Fruit fly (Drosophila melanogaster): ENCODE results near the gene Tlk.
A peak's percentile ranks its signal among the peaks of the same experiment; 100 is the strongest.

Tlk gene

DNA sequence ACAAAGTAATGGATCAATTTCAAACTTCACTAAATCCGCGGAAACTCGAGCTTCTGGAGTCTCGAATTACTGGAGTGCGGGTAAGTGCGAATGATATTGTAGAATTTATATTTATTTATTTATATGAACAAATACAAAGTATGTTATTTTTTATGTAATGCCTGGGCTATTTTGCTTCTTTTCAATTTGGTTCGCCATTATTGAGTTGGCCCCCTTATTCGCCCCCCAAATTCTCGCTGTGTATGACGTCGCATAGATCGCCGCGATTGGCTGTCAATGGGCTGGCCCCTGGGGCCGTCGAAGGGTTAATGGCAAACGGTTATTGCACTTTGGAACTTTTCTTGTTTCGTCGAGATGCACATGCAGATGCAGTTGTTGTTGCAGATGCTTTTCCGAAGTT, 1.8 kb downstream of the Tlk start:
- TF ChIP-seq tj (GFP tag; optimal IDR thresholded peaks at IDR 0.05) (no peak), bab1 (GFP tag; optimal IDR thresholded peaks at IDR 0.05) (no peak), CG11617 (GFP tag; optimal IDR thresholded peaks at IDR 0.05) (no peak), Mnt (GFP tag; optimal IDR thresholded peaks at IDR 0.05) (no peak), cic (GFP tag; optimal IDR thresholded peaks at IDR 0.05) (no peak), CG33017 (tag; optimal IDR thresholded peaks at IDR 0.05) (no peak), ovo (GFP tag; optimal IDR thresholded peaks at IDR 0.05) (no peak), CG7045 (GFP tag; optimal IDR thresholded peaks at IDR 0.05) (no peak), pad (GFP tag; optimal IDR thresholded peaks at IDR 0.05) (no peak), toe (GFP tag; optimal IDR thresholded peaks at IDR 0.05) (no peak), Hr96 (GFP tag; optimal IDR thresholded peaks at IDR 0.05) (no peak), CG1620 (GFP tag; optimal IDR thresholded peaks at IDR 0.05) (no peak), CG12768 (GFP tag; optimal IDR thresholded peaks at IDR 0.05) (no peak), CG5204 (GFP tag; optimal IDR thresholded peaks at IDR 0.05) (no peak), Clk (GFP tag; optimal IDR thresholded peaks at IDR 0.05) (no peak)

dm6 chrX:3722209-3722608, 2.4 kb downstream of the Tlk start:
- TF ChIP-seq Hr96 (GFP tag; optimal IDR thresholded peaks at IDR 0.05) = no peak
- no peak for TF ChIP-seq kay (GFP tag; ENCODE audit: borderline replicate concordance)
- TF ChIP-seq CG11617 (GFP tag; optimal IDR thresholded peaks at IDR 0.05) = no peak
- TF ChIP-seq bab1 (GFP tag; optimal IDR thresholded peaks at IDR 0.05) = no peak
- no peak for TF ChIP-seq CG1620 (GFP tag; optimal IDR thresholded peaks at IDR 0.05)
- no peak for TF ChIP-seq CG7045 (GFP tag; optimal IDR thresholded peaks at IDR 0.05)
- TF ChIP-seq toe (GFP tag; optimal IDR thresholded peaks at IDR 0.05) = no peak
- TF ChIP-seq Mnt (GFP tag; optimal IDR thresholded peaks at IDR 0.05) = no peak
- TF ChIP-seq CG14711 (tag; optimal IDR thresholded peaks at IDR 0.05) = no peak

DNA sequence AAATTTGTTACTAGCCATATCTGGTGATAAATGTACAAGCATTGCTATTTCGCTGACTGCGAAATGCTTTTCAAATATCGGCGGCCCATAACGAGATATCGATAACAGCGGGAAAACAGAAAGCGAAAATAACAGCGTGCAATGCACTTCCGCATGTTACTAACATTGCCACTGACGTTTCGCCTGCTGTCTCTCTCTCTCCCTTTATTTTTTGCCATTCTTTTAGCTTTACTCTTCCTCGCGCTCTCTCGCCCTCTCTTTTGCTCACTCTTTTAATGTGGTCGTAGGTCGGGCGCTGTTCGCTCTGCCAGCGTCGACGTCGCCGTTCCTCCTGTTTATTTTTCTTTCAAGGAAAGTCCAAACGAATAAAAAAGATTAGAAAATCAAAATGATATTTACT, 3.2 kb downstream of the Tlk start:
- no peak for TF ChIP-seq Crg-1 (GFP tag; optimal IDR thresholded peaks at IDR 0.05)
- no peak for TF ChIP-seq CG7045 (GFP tag; optimal IDR thresholded peaks at IDR 0.05)
- TF ChIP-seq CG11617 (GFP tag; optimal IDR thresholded peaks at IDR 0.05) = peak; percentile 18
- no peak for TF ChIP-seq Clk (GFP tag; optimal IDR thresholded peaks at IDR 0.05)
- TF ChIP-seq Hr96 (GFP tag; optimal IDR thresholded peaks at IDR 0.05) = no peak
- TF ChIP-seq bab1 (GFP tag; optimal IDR thresholded peaks at IDR 0.05) = peak; percentile 45
- TF ChIP-seq tj (GFP tag; optimal IDR thresholded peaks at IDR 0.05) = no peak
- TF ChIP-seq kay (GFP tag; ENCODE audit: borderline replicate concordance) = peak; percentile 82
- no peak for TF ChIP-seq CG5204 (GFP tag; optimal IDR thresholded peaks at IDR 0.05)

DNA sequence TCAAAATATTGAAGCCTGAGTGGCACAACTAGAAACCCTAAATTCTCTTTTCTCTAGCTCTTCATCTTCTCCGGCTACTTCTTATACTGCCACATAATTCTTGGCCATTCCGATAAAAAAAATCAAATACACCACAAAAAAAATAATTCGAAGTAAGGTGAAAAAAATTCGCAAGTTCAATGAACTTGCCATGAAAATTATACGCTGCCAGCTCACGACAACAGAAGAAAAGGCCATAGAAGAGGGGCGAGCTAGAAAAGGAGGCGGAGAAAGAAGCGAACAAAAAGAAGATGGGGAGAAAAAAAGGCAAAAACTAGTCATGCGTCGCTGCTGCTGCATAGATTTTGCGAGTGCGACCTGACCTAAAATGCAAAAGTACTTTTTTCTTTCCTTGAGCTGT, 5.2 kb downstream of the Tlk start:
- no peak for TF ChIP-seq CG7101 (tag; optimal IDR thresholded peaks at IDR 0.05)
- peak; percentile 47 for TF ChIP-seq kay (GFP tag; ENCODE audit: borderline replicate concordance)
- no peak for TF ChIP-seq toe (GFP tag; optimal IDR thresholded peaks at IDR 0.05)

- TF ChIP-seq CG11617 (GFP tag; optimal IDR thresholded peaks at IDR 0.05) = no peak
These were observed 6.1 kb downstream of the Tlk start for dm6 chrX:3725916-3726315.

dm6 chrX:3730879-3731278, 11.1 kb downstream of the Tlk start:
- no peak for TF ChIP-seq tj (GFP tag; optimal IDR thresholded peaks at IDR 0.05)
- no peak for TF ChIP-seq CG1620 (GFP tag; optimal IDR thresholded peaks at IDR 0.05)
- no peak for TF ChIP-seq CG33017 (tag; optimal IDR thresholded peaks at IDR 0.05)
- TF ChIP-seq CG7045 (GFP tag; optimal IDR thresholded peaks at IDR 0.05) = no peak
- no peak for TF ChIP-seq kay (GFP tag; ENCODE audit: borderline replicate concordance)
- no peak for TF ChIP-seq cic (GFP tag; optimal IDR thresholded peaks at IDR 0.05)
- no peak for TF ChIP-seq CG14711 (tag; optimal IDR thresholded peaks at IDR 0.05)
- no peak for TF ChIP-seq CG11617 (GFP tag; optimal IDR thresholded peaks at IDR 0.05)
- no peak for TF ChIP-seq bab1 (GFP tag; optimal IDR thresholded peaks at IDR 0.05)
- TF ChIP-seq CG12768 (GFP tag; optimal IDR thresholded peaks at IDR 0.05) = no peak
- no peak for TF ChIP-seq cnc (optimal IDR thresholded peaks at IDR 0.05)

DNA sequence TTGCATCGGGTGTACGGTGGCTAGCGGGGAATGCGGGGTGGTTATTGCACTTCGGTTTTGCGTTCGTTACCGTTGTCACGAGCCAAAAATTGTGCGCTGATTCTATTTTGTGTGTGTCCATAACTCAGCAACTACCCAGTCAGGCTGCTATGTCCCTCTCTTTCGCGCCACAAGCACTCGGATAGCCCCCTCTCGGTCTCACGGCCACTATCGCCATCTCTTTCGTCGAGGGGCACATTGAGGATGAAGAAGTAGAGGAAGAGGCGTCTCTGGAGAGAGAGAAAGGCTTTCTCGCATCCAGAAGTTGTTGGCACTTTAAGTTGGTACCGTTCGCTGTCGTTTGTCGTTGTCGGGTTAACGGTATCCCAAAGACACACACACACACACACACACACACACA, 18.0 kb downstream of the Tlk start:
- TF ChIP-seq kay (GFP tag; ENCODE audit: borderline replicate concordance) (no peak), ovo (GFP tag; optimal IDR thresholded peaks at IDR 0.05) (no peak)

- no peak for TF ChIP-seq Clk (GFP tag; optimal IDR thresholded peaks at IDR 0.05)
- TF ChIP-seq ovo (GFP tag; optimal IDR thresholded peaks at IDR 0.05) = no peak
- TF ChIP-seq cnc (optimal IDR thresholded peaks at IDR 0.05) = no peak
- no peak for TF ChIP-seq CG5204 (GFP tag; optimal IDR thresholded peaks at IDR 0.05)
- TF ChIP-seq CG11617 (GFP tag; optimal IDR thresholded peaks at IDR 0.05) = no peak
- TF ChIP-seq bab1 (GFP tag; optimal IDR thresholded peaks at IDR 0.05) = no peak
- TF ChIP-seq CG33017 (tag; optimal IDR thresholded peaks at IDR 0.05) = no peak
- no peak for TF ChIP-seq cic (GFP tag; optimal IDR thresholded peaks at IDR 0.05)
- TF ChIP-seq Crg-1 (GFP tag; optimal IDR thresholded peaks at IDR 0.05) = no peak
- TF ChIP-seq CG7045 (GFP tag; optimal IDR thresholded peaks at IDR 0.05) = no peak
- TF ChIP-seq CG7101 (tag; optimal IDR thresholded peaks at IDR 0.05) = no peak
- no peak for TF ChIP-seq Mnt (GFP tag; optimal IDR thresholded peaks at IDR 0.05)
- TF ChIP-seq CG14711 (tag; optimal IDR thresholded peaks at IDR 0.05) = no peak
- TF ChIP-seq toe (GFP tag; optimal IDR thresholded peaks at IDR 0.05) = no peak
- no peak for TF ChIP-seq CG12768 (GFP tag; optimal IDR thresholded peaks at IDR 0.05)
- no peak for TF ChIP-seq Hr96 (GFP tag; optimal IDR thresholded peaks at IDR 0.05)
- no peak for TF ChIP-seq kay (GFP tag; ENCODE audit: borderline replicate concordance)
These were observed 19.5 kb downstream of the Tlk start for dm6 chrX:3739165-3739888.
